Worm (Caenorhabditis elegans): Measurements from ENCODE around the gene lin-52.

Gene lin-52

ce11 chrIII:9824330-9824934 lies at the start of gene lin-52:
Gene lin-52 (minus strand): TSS chrIII:9824750.
- TF ChIP-seq F16B12.6 (tag; optimal IDR thresholded peaks at IDR 0.05), result no peak
- TF ChIP-seq alr-1 (tag; optimal IDR thresholded peaks at IDR 0.05; ENCODE audit: borderline replicate concordance), result no peak
- no peak for TF ChIP-seq fkh-10 (GFP tag; optimal IDR thresholded peaks at IDR 0.05)
- TF ChIP-seq nhr-90 (tag; optimal IDR thresholded peaks at IDR 0.05; ENCODE audit: poor library complexity), result peak; percentile 43
- peak; percentile 31 for TF ChIP-seq nhr-20 (tag; optimal IDR thresholded peaks at IDR 0.05)
- 0 out of 2 replicates have a peak, but pooled peaks have one; percentile 9 for TF ChIP-seq grh-1 (GFP tag; IDR thresholded peaks at IDR 0.05)
- peak; percentile 8 for TF ChIP-seq lin-13 (GFP tag; optimal IDR thresholded peaks at IDR 0.05)
- no peak for TF ChIP-seq lin-39 (tag; optimal IDR thresholded peaks at IDR 0.05)
- TF ChIP-seq sox-4 (tag; optimal IDR thresholded peaks at IDR 0.05), result no peak
- TF ChIP-seq nhr-19 (GFP tag; conservative IDR thresholded peaks at IDR 0.05), result 0 out of 2 replicates have a peak, but pooled peaks have one; percentile 4
- peak; percentile 11 for TF ChIP-seq elt-2 (tag; optimal IDR thresholded peaks at IDR 0.05)
- TF ChIP-seq nhr-85 (tag), result peak; percentile 81
- TF ChIP-seq ets-5 (GFP tag; IDR thresholded peaks at IDR 0.05), result no peak
- TF ChIP-seq ama-1 (optimal IDR thresholded peaks at IDR 0.05), result peak; percentile 87
- no peak for TF ChIP-seq swsn-7 (tag; optimal IDR thresholded peaks at IDR 0.05)
- no peak for TF ChIP-seq lin-35 (GFP tag; optimal IDR thresholded peaks at IDR 0.05)
- TF ChIP-seq nhr-71 (tag; optimal IDR thresholded peaks at IDR 0.05), result peak; percentile 61
- TF ChIP-seq nhr-28 (tag; optimal IDR thresholded peaks at IDR 0.05), result no peak
- no peak for TF ChIP-seq zag-1 (tag; optimal IDR thresholded peaks at IDR 0.05)
- no peak for TF ChIP-seq C34B4.2 (tag; optimal IDR thresholded peaks at IDR 0.05)
- peak; percentile 38 for TF ChIP-seq nhr-47 (tag; optimal IDR thresholded peaks at IDR 0.05)
- TF ChIP-seq dsc-1 (tag; optimal IDR thresholded peaks at IDR 0.05), result no peak

- no peak for TF ChIP-seq C34B4.2 (tag; optimal IDR thresholded peaks at IDR 0.05)
- no peak for TF ChIP-seq blmp-1 (tag; optimal IDR thresholded peaks at IDR 0.05)
- no peak for TF ChIP-seq hlh-17 (GFP tag; optimal IDR thresholded peaks at IDR 0.05; ENCODE audit: borderline replicate concordance)
- TF ChIP-seq nhr-11 (tag; optimal IDR thresholded peaks at IDR 0.05), result no peak
- no peak for TF ChIP-seq nhr-84 (tag; optimal IDR thresholded peaks at IDR 0.05)
- TF ChIP-seq snu-23 (GFP tag; optimal IDR thresholded peaks at IDR 0.05), result no peak
- no peak for TF ChIP-seq lin-39 (tag; optimal IDR thresholded peaks at IDR 0.05)
- no peak for TF ChIP-seq lin-15B (tag; optimal IDR thresholded peaks at IDR 0.05)
- TF ChIP-seq fkh-4 (tag; optimal IDR thresholded peaks at IDR 0.05; ENCODE audit: borderline replicate concordance), result no peak
- no peak for TF ChIP-seq mdl-1 (tag; optimal IDR thresholded peaks at IDR 0.05)
- TF ChIP-seq unc-86 (tag; optimal IDR thresholded peaks at IDR 0.05), result no peak
Observed at ce11 chrIII:9871032-9871431, 46.5 kb upstream of the lin-52 start, which contains the start of gene ZK757.1. Gene ZK757.1 (minus strand): TSS chrIII:9871132.

ce11 chrIII:9867780-9868503 lies 43.4 kb upstream of the lin-52 start, which contains the start of gene dhhc-4:
Gene dhhc-4 (minus strand): TSS chrIII:9867792.
- peak; percentile 91 for TF ChIP-seq sox-4 (tag; optimal IDR thresholded peaks at IDR 0.05)
- peak; percentile 77 for TF ChIP-seq snu-23 (GFP tag; optimal IDR thresholded peaks at IDR 0.05)
- no peak for TF ChIP-seq tlp-1 (tag; optimal IDR thresholded peaks at IDR 0.05)
- no peak for TF ChIP-seq fos-1 (tag; optimal IDR thresholded peaks at IDR 0.05)
- peak; percentile 84 for TF ChIP-seq lin-14 (GFP tag; optimal IDR thresholded peaks at IDR 0.05)
- no peak for TF ChIP-seq sptf-1 (tag; optimal IDR thresholded peaks at IDR 0.05)
- peak; percentile 85 for TF ChIP-seq hlh-4 (tag; optimal IDR thresholded peaks at IDR 0.05)
- TF ChIP-seq fkh-4 (tag; optimal IDR thresholded peaks at IDR 0.05; ENCODE audit: borderline replicate concordance), result peak; percentile 97
- no peak for TF ChIP-seq ama-1 (optimal IDR thresholded peaks at IDR 0.05)
- peak; percentile 83 for TF ChIP-seq unc-86 (tag; optimal IDR thresholded peaks at IDR 0.05)
- TF ChIP-seq nhr-76 (tag; optimal IDR thresholded peaks at IDR 0.05), result no peak
- peak; percentile 37 for TF ChIP-seq lin-15B (tag; optimal IDR thresholded peaks at IDR 0.05)
- TF ChIP-seq F16B12.6 (tag; optimal IDR thresholded peaks at IDR 0.05), result peak; percentile 0
- no peak for TF ChIP-seq nhr-237 (tag; optimal IDR thresholded peaks at IDR 0.05)
- TF ChIP-seq vab-15 (tag; optimal IDR thresholded peaks at IDR 0.05), result peak; percentile 33
- peak; percentile 28 for TF ChIP-seq snpc-4 (tag; optimal IDR thresholded peaks at IDR 0.05)
- peak; percentile 52 for TF ChIP-seq mep-1 (tag; optimal IDR thresholded peaks at IDR 0.05)
- peak; percentile 72 for TF ChIP-seq elt-2 (tag; optimal IDR thresholded peaks at IDR 0.05)
- TF ChIP-seq dpl-1 (GFP tag; optimal IDR thresholded peaks at IDR 0.05), result peak; percentile 88 to 93 (median 91)
- peak; percentile 94 for TF ChIP-seq dsc-1 (tag; optimal IDR thresholded peaks at IDR 0.05)
- peak; percentile 92 to 93 for TF ChIP-seq lin-35 (GFP tag; optimal IDR thresholded peaks at IDR 0.05)
- TF ChIP-seq ces-1 (GFP tag; optimal IDR thresholded peaks at IDR 0.05), result no peak
- TF ChIP-seq jun-1 (tag; optimal IDR thresholded peaks at IDR 0.05), result no peak
- TF ChIP-seq nhr-20 (tag; optimal IDR thresholded peaks at IDR 0.05), result peak; percentile 85
- peak; percentile 30 for TF ChIP-seq skn-1 (tag; optimal IDR thresholded peaks at IDR 0.05)
- TF ChIP-seq fkh-8 (tag; optimal IDR thresholded peaks at IDR 0.05), result peak; percentile 85
- TF ChIP-seq mab-9 (GFP tag; IDR thresholded peaks at IDR 0.05), result peak; percentile 87
